Worm (Caenorhabditis elegans) whole organism, L1 larva: ENCODE results near the gene fbxb-99.

Experiments used
- C04F5.9 ChIP-seq: sonication (generic microtip); optimal IDR thresholded peaks from 2 replicates; lab custom pipeline; 2016; ENCODE audit warnings: missing genetic modification characterization, missing compliant biosample characterization
- egl-27 ChIP-seq, 2 experiments: fragments of 150-350 bp in 1 of 2; sonication (generic microtip); optimal IDR thresholded peaks; 3 replicates each; lab custom pipeline; 2017 to 2018; ENCODE audit warnings: missing biosample characterization in 2 of 2, missing genetic modification characterization in 2 of 2, missing genetic modification reagents in 2 of 2
- fos-1 ChIP-seq: fragments of 150-350 bp; optimal IDR thresholded peaks from 2 replicates; lab custom pipeline; 2014; ENCODE audit warnings: missing biosample characterization, missing genetic modification characterization
- skn-1 ChIP-seq: fragments of 150-350 bp; optimal IDR thresholded peaks from 2 replicates; lab custom pipeline; 2014; ENCODE audit warnings: missing biosample characterization, missing genetic modification characterization
- ztf-11 ChIP-seq, 2 experiments: sonication (generic microtip); optimal IDR thresholded peaks; 2 replicates each; lab custom pipeline; 2016 to 2017; ENCODE audit warnings: missing genetic modification characterization in 2 of 2, missing biosample characterization in 1 of 2, missing compliant biosample characterization in 1 of 2

DNA sequence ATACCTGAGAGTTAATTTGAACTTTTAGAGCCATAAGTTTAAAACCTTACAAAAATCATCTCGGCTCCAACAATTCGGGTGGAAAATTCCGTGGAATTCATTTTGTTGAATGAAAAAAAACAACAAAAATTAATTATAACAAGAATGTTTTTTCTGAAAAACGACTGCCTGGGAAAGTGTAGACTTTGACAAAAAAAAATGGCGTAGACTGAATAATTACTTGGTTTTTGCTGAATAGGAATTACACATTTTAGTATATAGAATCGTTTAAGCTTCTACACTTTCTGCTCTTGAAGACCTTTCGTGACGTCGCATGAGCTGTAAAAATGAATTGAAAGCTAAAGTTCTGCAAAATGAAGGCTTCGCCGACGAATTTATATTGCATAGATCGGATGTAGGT lies 28.8 kb downstream of the fbxb-99 start, which contains the start of gene srx-112:
- no peak for TF ChIP-seq egl-27 (tag; optimal IDR thresholded peaks at IDR 0.05; lab: Kevin White, UChicago)
- TF ChIP-seq fos-1 (tag; lab: Kevin White, UChicago) = no peak
- no peak for TF ChIP-seq ztf-11 (tag; optimal IDR thresholded peaks at IDR 0.05; lab: Kevin White, UChicago)
- TF ChIP-seq C04F5.9 (tag; lab: Kevin White, UChicago) = no peak
- TF ChIP-seq skn-1 (tag; lab: Kevin White, UChicago) = no peak
